Worm (Caenorhabditis elegans): ENCODE measurements around the gene damt-1.

DNA sequence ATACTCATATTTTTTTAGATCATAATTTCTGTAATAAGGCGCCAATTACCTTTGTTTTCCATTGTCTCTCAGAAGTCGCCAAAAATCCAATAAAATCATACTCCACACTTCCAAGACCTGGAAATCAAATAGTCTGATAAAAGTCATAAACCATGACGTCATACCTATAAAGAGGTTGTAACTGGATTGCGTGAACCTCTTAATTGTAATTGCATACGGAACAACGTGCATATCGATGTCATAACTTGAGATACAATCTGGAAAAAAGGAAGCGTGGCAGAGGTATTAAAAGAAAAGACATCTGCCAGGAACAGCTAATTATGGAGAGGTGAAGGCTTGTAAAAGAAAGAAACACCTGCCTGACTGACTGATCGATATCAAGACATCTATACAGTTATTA lies 25.1 kb downstream of the damt-1 start, which contains the start of gene F10C1.9:
- TF ChIP-seq snpc-4 (tag; optimal IDR thresholded peaks at IDR 0.05): no peak
- no peak for TF ChIP-seq ztf-11 (tag; optimal IDR thresholded peaks at IDR 0.05)
